Fruit fly (Drosophila melanogaster) whole organism, embryonic: Measurements from ENCODE around the gene eIF4G2.

Source experiments
- Atf3 ChIP-seq: fragments of 200-800 bp; sonication (Bioruptor generic); optimal IDR thresholded peaks from 3 replicates; lab custom pipeline; 2016; ENCODE audit warnings: missing biosample characterization, missing genetic modification characterization
- B-H1 ChIP-seq: fragments of 200-800 bp; sonication (Bioruptor generic); IDR thresholded peaks from 3 replicates; pipeline ENCODE4 v1.3.6; 2022; ENCODE audit warnings: missing biosample characterization, missing genetic modification characterization
- CG11247 ChIP-seq: fragments of 200-800 bp; sonication (Bioruptor generic); IDR thresholded peaks from 2 replicates; pipeline ENCODE4 v1.3.6; 2022; ENCODE audit warnings: missing biosample characterization, missing genetic modification characterization
- CG11456 ChIP-seq: fragments of 200-800 bp; sonication (Bioruptor generic); IDR thresholded peaks from 3 replicates; pipeline ENCODE4 v1.3.6; 2022; ENCODE audit warnings: missing biosample characterization, missing genetic modification characterization
- CG11504 ChIP-seq: fragments of 200-800 bp; sonication (Bioruptor generic); optimal IDR thresholded peaks from 3 replicates; lab custom pipeline; 2019; ENCODE audit warnings: missing biosample characterization, mild to moderate bottlenecking, missing genetic modification characterization, moderate library complexity
- CG11560 ChIP-seq: fragments of 200-800 bp; sonication (Bioruptor generic); IDR thresholded peaks from 3 replicates; pipeline ENCODE4 v1.3.6; 2022; ENCODE audit warnings: missing biosample characterization, missing genetic modification characterization
- CG1233 ChIP-seq: fragments of 200-800 bp; sonication (Bioruptor generic); optimal IDR thresholded peaks from 4 replicates; lab custom pipeline; 2018; ENCODE audit warnings: missing biosample characterization, mild to moderate bottlenecking, missing genetic modification characterization
- CG12744 ChIP-seq: fragments of 200-800 bp; sonication (Bioruptor generic); optimal IDR thresholded peaks from 2 replicates; lab custom pipeline; 2016; ENCODE audit warnings: missing biosample characterization, missing genetic modification characterization
- CG12769 ChIP-seq: fragments of 200-800 bp; sonication (Bioruptor generic); optimal IDR thresholded peaks from 2 replicates; lab custom pipeline; 2019; ENCODE audit warnings: missing biosample characterization, mild to moderate bottlenecking, missing genetic modification characterization, moderate library complexity
- CG2116 ChIP-seq: fragments of 200-800 bp; sonication (Bioruptor generic); optimal IDR thresholded peaks from 3 replicates; lab custom pipeline; 2018; ENCODE audit warnings: missing biosample characterization, mild to moderate bottlenecking, missing genetic modification characterization
- CG2120 ChIP-seq: fragments of 200-800 bp; sonication (Bioruptor generic); optimal IDR thresholded peaks from 3 replicates; lab custom pipeline; 2016; ENCODE audit warnings: missing biosample characterization, missing genetic modification characterization
- CG2202 ChIP-seq: fragments of 200-800 bp; sonication (Bioruptor generic); optimal IDR thresholded peaks from 2 replicates; lab custom pipeline; 2018; ENCODE audit warnings: missing biosample characterization, mild to moderate bottlenecking, missing genetic modification characterization
- CG2678 ChIP-seq: fragments of 200-800 bp; sonication (Bioruptor generic); optimal IDR thresholded peaks from 3 replicates; lab custom pipeline; 2019; ENCODE audit warnings: missing biosample characterization, mild to moderate bottlenecking, missing genetic modification characterization, moderate library complexity
- CG31224 ChIP-seq: fragments of 200-800 bp; sonication (Bioruptor generic); IDR thresholded peaks from 2 replicates; pipeline ENCODE4 v1.3.6; 2022; ENCODE audit warnings: missing biosample characterization, missing genetic modification characterization
- CG34376 ChIP-seq: fragments of 200-800 bp; sonication (Bioruptor generic); optimal IDR thresholded peaks from 2 replicates; lab custom pipeline; 2018; ENCODE audit warnings: missing biosample characterization, mild to moderate bottlenecking, missing genetic modification characterization
- CG4404 ChIP-seq: fragments of 200-800 bp; sonication (Bioruptor generic); IDR thresholded peaks from 2 replicates; pipeline ENCODE4 v1.3.6; 2022; ENCODE audit warnings: missing biosample characterization, missing genetic modification characterization
- CG4617 ChIP-seq: fragments of 200-800 bp; sonication (Bioruptor generic); optimal IDR thresholded peaks from 3 replicates; lab custom pipeline; 2016; ENCODE audit warnings: missing biosample characterization, missing genetic modification characterization, borderline replicate concordance
- CG4707 ChIP-seq: fragments of 200-800 bp; sonication (Bioruptor generic); optimal IDR thresholded peaks from 2 replicates; lab custom pipeline; 2018; ENCODE audit warnings: missing biosample characterization, mild to moderate bottlenecking, missing genetic modification characterization, moderate library complexity
- CG6813 ChIP-seq: fragments of 200-800 bp; sonication (Bioruptor generic); optimal IDR thresholded peaks from 2 replicates; lab custom pipeline; 2017; ENCODE audit warnings: missing biosample characterization, missing genetic modification characterization, mild to moderate bottlenecking, moderate library complexity, missing genetic modification reagents
- CG6854 ChIP-seq: fragments of 200-800 bp; sonication (Bioruptor generic); optimal IDR thresholded peaks from 3 replicates; lab custom pipeline; 2017; ENCODE audit warnings: missing biosample characterization, mild to moderate bottlenecking, missing genetic modification characterization
- CG8281 ChIP-seq: fragments of 200-800 bp; sonication (Bioruptor generic); optimal IDR thresholded peaks from 2 replicates; lab custom pipeline; 2018; ENCODE audit warnings: missing biosample characterization, mild to moderate bottlenecking, missing genetic modification characterization, moderate library complexity
- CG8765 ChIP-seq: fragments of 200-800 bp; sonication (Bioruptor generic); IDR thresholded peaks from 2 replicates; pipeline ENCODE4 v1.3.6; 2022; ENCODE audit warnings: missing biosample characterization, missing genetic modification characterization
- Gsc ChIP-seq: fragments of 200-800 bp; sonication (Bioruptor generic); IDR thresholded peaks from 2 replicates; pipeline ENCODE4 v1.3.6; 2022; ENCODE audit warnings: missing biosample characterization, missing genetic modification characterization
- HmgD ChIP-seq: fragments of 200-800 bp; sonication (Bioruptor generic); optimal IDR thresholded peaks from 3 replicates; lab custom pipeline; 2016; ENCODE audit warnings: missing biosample characterization, missing genetic modification characterization
- Lhr ChIP-seq: fragments of 200-800 bp; sonication (Bioruptor generic); optimal IDR thresholded peaks from 3 replicates; lab custom pipeline; 2017; ENCODE audit warnings: mild to moderate bottlenecking, missing biosample characterization, missing genetic modification reagents, missing genetic modification characterization
- NC2β ChIP-seq: fragments of 200-800 bp; sonication (Bioruptor generic); optimal IDR thresholded peaks from 2 replicates; lab custom pipeline; 2016; ENCODE audit warnings: missing biosample characterization, missing genetic modification characterization
- Neu2 ChIP-seq: fragments of 200-800 bp; sonication (Bioruptor generic); optimal IDR thresholded peaks from 3 replicates; lab custom pipeline; 2016; ENCODE audit warnings: missing biosample characterization, missing genetic modification characterization, borderline replicate concordance
- NfI ChIP-seq: fragments of 200-800 bp; sonication (Bioruptor generic); optimal IDR thresholded peaks from 3 replicates; lab custom pipeline; 2018; ENCODE audit warnings: missing biosample characterization, mild to moderate bottlenecking, missing genetic modification characterization, moderate library complexity
- Rx ChIP-seq: fragments of 200-800 bp; sonication (Bioruptor generic); IDR thresholded peaks from 2 replicates; pipeline ENCODE4 v1.3.6; 2022; ENCODE audit warnings: missing biosample characterization, missing genetic modification characterization
- Side ChIP-seq: fragments of 200-800 bp; sonication (Bioruptor generic); optimal IDR thresholded peaks from 2 replicates; lab custom pipeline; 2016; ENCODE audit warnings: missing biosample characterization, missing genetic modification characterization
- Six4 ChIP-seq: fragments of 200-800 bp; sonication (Bioruptor generic); optimal IDR thresholded peaks from 2 replicates; lab custom pipeline; 2016; ENCODE audit warnings: missing biosample characterization, missing genetic modification characterization
- crp ChIP-seq, 2 experiments: fragments of 200-800 bp; sonication (Bioruptor generic); optimal IDR thresholded peaks; 2 replicates in 1 of 2; 3 replicates in 1 of 2; lab custom pipeline; 2017; ENCODE audit warnings: missing biosample characterization in 2 of 2, missing genetic modification characterization in 2 of 2, mild to moderate bottlenecking in 1 of 2, moderate library complexity in 1 of 2
- dan ChIP-seq: fragments of 200-800 bp; sonication (Bioruptor generic); IDR thresholded peaks from 2 replicates; pipeline ENCODE4 v1.3.6; 2022; ENCODE audit warnings: missing biosample characterization, missing genetic modification characterization
- danr ChIP-seq: fragments of 200-800 bp; sonication (Bioruptor generic); IDR thresholded peaks from 2 replicates; pipeline ENCODE4 v1.3.6; 2022; ENCODE audit warnings: missing biosample characterization, missing genetic modification characterization
- ewg ChIP-seq: fragments of 200-800 bp; sonication (Bioruptor generic); optimal IDR thresholded peaks from 3 replicates; lab custom pipeline; 2017; ENCODE audit warnings: mild to moderate bottlenecking, missing biosample characterization, missing genetic modification reagents, missing genetic modification characterization
- fd96Cb ChIP-seq: fragments of 200-800 bp; sonication (Bioruptor generic); optimal IDR thresholded peaks from 2 replicates; lab custom pipeline; 2018; ENCODE audit warnings: missing biosample characterization, mild to moderate bottlenecking, missing genetic modification characterization, moderate library complexity
- gro ChIP-seq: fragments of 200-800 bp; sonication (Bioruptor generic); optimal IDR thresholded peaks from 2 replicates; lab custom pipeline; 2016; ENCODE audit warnings: missing biosample characterization, missing genetic modification characterization
- insv ChIP-seq, 2 experiments: fragments of 200-800 bp; sonication (Bioruptor generic); optimal IDR thresholded peaks; 3 replicates each; lab custom pipeline; 2016 to 2018; ENCODE audit warnings: missing biosample characterization in 2 of 2, missing genetic modification characterization in 2 of 2
- kni ChIP-seq: fragments of 200-800 bp; sonication (Bioruptor generic); optimal IDR thresholded peaks from 3 replicates; lab custom pipeline; 2017; ENCODE audit warnings: mild to moderate bottlenecking, missing biosample characterization, missing genetic modification reagents, missing genetic modification characterization
- lmd ChIP-seq: fragments of 200-800 bp; sonication (Bioruptor generic); IDR thresholded peaks from 2 replicates; pipeline ENCODE4 v1.3.6; 2022; ENCODE audit warnings: missing biosample characterization, missing genetic modification characterization
- maf-S ChIP-seq: fragments of 200-800 bp; sonication (Bioruptor generic); optimal IDR thresholded peaks from 2 replicates; lab custom pipeline; 2016; ENCODE audit warnings: missing biosample characterization, missing genetic modification characterization
- odd ChIP-seq: fragments of 200-800 bp; sonication (Bioruptor generic); optimal IDR thresholded peaks from 2 replicates; lab custom pipeline; 2017; ENCODE audit warnings: missing biosample characterization, mild to moderate bottlenecking, missing genetic modification characterization
- peb ChIP-seq: fragments of 200-800 bp; sonication (Bioruptor generic); IDR thresholded peaks from 2 replicates; pipeline ENCODE4 v1.3.6; 2022; ENCODE audit warnings: missing biosample characterization, missing genetic modification characterization
- pfk ChIP-seq: fragments of 200-800 bp; sonication (Bioruptor generic); optimal IDR thresholded peaks from 2 replicates; lab custom pipeline; 2018; ENCODE audit warnings: missing biosample characterization, mild to moderate bottlenecking, missing genetic modification characterization, moderate library complexity
- pnt ChIP-seq: fragments of 200-800 bp; sonication (Bioruptor generic); optimal IDR thresholded peaks from 3 replicates; lab custom pipeline; 2016; ENCODE audit warnings: missing biosample characterization, missing genetic modification characterization
- pum ChIP-seq: fragments of 200-800 bp; sonication (Bioruptor generic); optimal IDR thresholded peaks from 2 replicates; lab custom pipeline; 2016; ENCODE audit warnings: missing biosample characterization, missing genetic modification characterization
- pzg ChIP-seq: fragments of 200-800 bp; sonication (Bioruptor generic); optimal IDR thresholded peaks from 3 replicates; lab custom pipeline; 2018; ENCODE audit warnings: missing biosample characterization, mild to moderate bottlenecking, missing genetic modification characterization, moderate library complexity
- schlank ChIP-seq: fragments of 200-800 bp; sonication (Bioruptor generic); optimal IDR thresholded peaks from 2 replicates; lab custom pipeline; 2018; ENCODE audit warnings: missing biosample characterization, mild to moderate bottlenecking, missing genetic modification characterization
- slp2 ChIP-seq: fragments of 200-800 bp; sonication (Bioruptor generic); optimal IDR thresholded peaks from 2 replicates; lab custom pipeline; 2016; ENCODE audit warnings: missing biosample characterization, missing genetic modification characterization
- stwl ChIP-seq: fragments of 200-800 bp; sonication (Bioruptor generic); optimal IDR thresholded peaks from 3 replicates; lab custom pipeline; 2018; ENCODE audit warnings: missing biosample characterization, mild to moderate bottlenecking, missing genetic modification characterization, moderate library complexity
- tin ChIP-seq: fragments of 200-800 bp; sonication (Bioruptor generic); optimal IDR thresholded peaks from 3 replicates; lab custom pipeline; 2016; ENCODE audit warnings: missing biosample characterization, missing genetic modification characterization
- usp ChIP-seq: fragments of >200 bp; optimal IDR thresholded peaks from 2 replicates; lab custom pipeline; 2017; ENCODE audit warnings: missing biosample characterization, missing genetic modification characterization

The eIF4G2 gene

dm6 chr3R:23820290-23820689, 1.3 kb upstream of the eIF4G2 start (continued):
- TF ChIP-seq gro (GFP tag; lab: Kevin White, UChicago) (no peak), crp (GFP tag; optimal IDR thresholded peaks at IDR 0.05; lab: Kevin White, UChicago) (no peak), slp2 (GFP tag; lab: Kevin White, UChicago) (no peak), NC2β (GFP tag; lab: Kevin White, UChicago) (no peak), HmgD (GFP tag; lab: Kevin White, UChicago) (no peak), B-H1 (GFP tag; lab: Robert Waterston, UW) (peak; percentile 18; the same call in 1 of the 3 replicates), ewg (peak; percentile 60), CG4707 (GFP tag; lab: Kevin White, UChicago) (no peak), insv (GFP tag; optimal IDR thresholded peaks at IDR 0.05; lab: Kevin White, UChicago) (no peak), CG1233 (GFP tag; lab: Kevin White, UChicago) (no peak), lmd (GFP tag; lab: Robert Waterston, UW) (peak; percentile 38; the same call in 1 of the 2 replicates), CG2120 (GFP tag; lab: Kevin White, UChicago) (peak; percentile 53), stwl (tag; lab: Kevin White, UChicago) (peak; percentile 90), CG2678 (tag; lab: Kevin White, UChicago) (peak; percentile 51), CG2116 (GFP tag; lab: Kevin White, UChicago) (peak; percentile 16), pzg (GFP tag; lab: Kevin White, UChicago) (peak; percentile 86), peb (GFP tag; lab: Robert Waterston, UW) (no peak), CG31224 (GFP tag; lab: Robert Waterston, UW) (no peak), CG11456 (GFP tag; lab: Robert Waterston, UW) (peak; percentile 56; the same call in 1 of the 3 replicates), CG34376 (no peak), Atf3 (GFP tag; lab: Kevin White, UChicago) (no peak), CG6854 (GFP tag; lab: Kevin White, UChicago) (no peak), CG4404 (GFP tag; lab: Robert Waterston, UW) (no peak; the same call in 1 of the 2 replicates), CG11247 (GFP tag; lab: Robert Waterston, UW) (no peak), Neu2 (GFP tag; lab: Kevin White, UChicago) (no peak), tin (GFP tag; lab: Kevin White, UChicago) (peak; percentile 7), kni (GFP tag; lab: Kevin White, UChicago) (no peak), Six4 (GFP tag; lab: Kevin White, UChicago) (no peak), CG11560 (tag; lab: Robert Waterston, UW) (no peak), pnt (GFP tag; lab: Kevin White, UChicago) (no peak), Gsc (GFP tag; lab: Robert Waterston, UW) (no peak), Rx (no peak), CG8765 (GFP tag; lab: Robert Waterston, UW) (no peak), pfk (no peak), CG6813 (no peak), Side (GFP tag; lab: Kevin White, UChicago) (no peak), schlank (tag; lab: Kevin White, UChicago) (no peak), CG4617 (no peak), fd96Cb (tag; lab: Kevin White, UChicago) (no peak), NfI (peak; percentile 39), CG12744 (GFP tag; lab: Kevin White, UChicago) (no peak), maf-S (GFP tag; lab: Kevin White, UChicago) (no peak), odd (GFP tag; lab: Kevin White, UChicago) (no peak), CG12769 (peak; percentile 22), usp (no peak), pum (no peak), Lhr (peak; percentile 94), CG2202 (tag; lab: Kevin White, UChicago) (no peak), CG11504 (tag; lab: Kevin White, UChicago) (peak; percentile 50), dan (GFP tag; lab: Robert Waterston, UW) (no peak), danr (GFP tag; lab: Robert Waterston, UW) (no peak), CG8281 (tag; lab: Kevin White, UChicago) (no peak)
